Worm (Caenorhabditis elegans) whole organism, mixed stage, embryonic: ENCODE results near the gene C07D8.5.

Experiments
- blmp-1 ChIP-seq: fragments of 150-350 bp; optimal IDR thresholded peaks from 2 replicates; lab custom pipeline; 2014; ENCODE audit warnings: missing biosample characterization, missing genetic modification characterization
- ceh-39 ChIP-seq: fragments of 150-350 bp; optimal IDR thresholded peaks from 2 replicates; lab custom pipeline; 2014; ENCODE audit warnings: missing biosample characterization, missing genetic modification characterization
- ceh-43 ChIP-seq: fragments of 200-800 bp; sonication (Bioruptor generic); optimal IDR thresholded peaks from 2 replicates; lab custom pipeline; 2018; ENCODE audit warnings: mild to moderate bottlenecking, missing genetic modification characterization, moderate library complexity, missing compliant biosample characterization
- ceh-83 ChIP-seq: fragments of 200-800 bp; sonication (Bioruptor generic); optimal IDR thresholded peaks from 2 replicates; lab custom pipeline; 2018; ENCODE audit warnings: mild to moderate bottlenecking, missing genetic modification characterization, missing compliant biosample characterization
- ces-1 ChIP-seq: fragments of 150-350 bp; optimal IDR thresholded peaks from 2 replicates; lab custom pipeline; 2014; ENCODE audit warnings: missing biosample characterization, missing genetic modification reagents, missing genetic modification characterization
- cnd-1 ChIP-seq: fragments of 200-800 bp; sonication (Bioruptor generic); optimal IDR thresholded peaks from 2 replicates; lab custom pipeline; 2018; ENCODE audit warnings: mild to moderate bottlenecking, missing genetic modification characterization, missing compliant biosample characterization
- elt-1 ChIP-seq: sonication (generic microtip); optimal IDR thresholded peaks from 2 replicates; lab custom pipeline; 2017; ENCODE audit warnings: missing genetic modification characterization, mild to moderate bottlenecking, missing compliant biosample characterization, antibody characterized with exemption, moderate library complexity, borderline replicate concordance; ENCODE audit not compliant: insufficient read depth
- elt-3 ChIP-seq: fragments of 150-350 bp; optimal IDR thresholded peaks from 2 replicates; lab custom pipeline; 2014; ENCODE audit warnings: missing biosample characterization, missing genetic modification characterization
- ham-2 ChIP-seq: fragments of 200-800 bp; sonication (Bioruptor generic); optimal IDR thresholded peaks from 2 replicates; lab custom pipeline; 2018; ENCODE audit warnings: mild to moderate bottlenecking, missing genetic modification characterization, missing compliant biosample characterization
- hlh-1 ChIP-seq: fragments of 150-350 bp; optimal IDR thresholded peaks from 2 replicates; lab custom pipeline; 2014; ENCODE audit warnings: missing biosample characterization, missing genetic modification reagents, missing genetic modification characterization
- lin-13 ChIP-seq: fragments of 150-350 bp; optimal IDR thresholded peaks from 2 replicates; lab custom pipeline; 2014; ENCODE audit warnings: missing biosample characterization, missing genetic modification characterization
- lin-32 ChIP-seq: fragments of 200-800 bp; sonication (Bioruptor generic); optimal IDR thresholded peaks from 2 replicates; lab custom pipeline; 2018; ENCODE audit warnings: mild to moderate bottlenecking, missing genetic modification characterization, missing compliant biosample characterization
- lsy-2 ChIP-seq: fragments of 150-350 bp; optimal IDR thresholded peaks from 2 replicates; lab custom pipeline; 2014; ENCODE audit warnings: missing biosample characterization, missing genetic modification characterization
- mab-5 ChIP-seq: fragments of 150-350 bp; optimal IDR thresholded peaks from 2 replicates; lab custom pipeline; 2014; ENCODE audit warnings: missing biosample characterization, missing genetic modification characterization
- mep-1 ChIP-seq: fragments of 150-350 bp; optimal IDR thresholded peaks from 2 replicates; lab custom pipeline; 2017; ENCODE audit warnings: missing biosample characterization, missing genetic modification reagents, missing genetic modification characterization, inconsistent platforms
- mls-2 ChIP-seq: sonication (generic microtip); optimal IDR thresholded peaks from 2 replicates; lab custom pipeline; 2016; ENCODE audit warnings: mild to moderate bottlenecking, missing genetic modification characterization, moderate library complexity, missing compliant biosample characterization
- nhr-12 ChIP-seq: fragments of 150-350 bp; optimal IDR thresholded peaks from 2 replicates; lab custom pipeline; 2014; ENCODE audit warnings: missing biosample characterization, missing genetic modification characterization
- nhr-2 ChIP-seq: fragments of 150-350 bp; optimal IDR thresholded peaks from 2 replicates; lab custom pipeline; 2014; ENCODE audit warnings: missing biosample characterization, missing genetic modification characterization
- nhr-237 ChIP-seq: fragments of 150-350 bp; optimal IDR thresholded peaks from 2 replicates; lab custom pipeline; 2014; ENCODE audit warnings: missing biosample characterization, missing genetic modification characterization
- nhr-28 ChIP-seq: fragments of 150-350 bp; optimal IDR thresholded peaks from 2 replicates; lab custom pipeline; 2014; ENCODE audit warnings: missing biosample characterization, missing genetic modification characterization
- nhr-76 ChIP-seq: sonication (generic microtip); optimal IDR thresholded peaks from 2 replicates; lab custom pipeline; 2017; ENCODE audit warnings: missing biosample characterization, missing genetic modification characterization
- pha-4 ChIP-seq: fragments of 150-350 bp; optimal IDR thresholded peaks from 2 replicates; lab custom pipeline; 2018; ENCODE audit warnings: missing biosample characterization, missing genetic modification reagents, missing genetic modification characterization
- snpc-4 ChIP-seq: fragments of 150-350 bp; optimal IDR thresholded peaks from 2 replicates; lab custom pipeline; 2014; ENCODE audit warnings: missing biosample characterization, missing genetic modification characterization
- sptf-1 ChIP-seq: sonication (generic microtip); optimal IDR thresholded peaks from 2 replicates; lab custom pipeline; 2017; ENCODE audit warnings: mild to moderate bottlenecking, missing genetic modification characterization, moderate library complexity, missing compliant biosample characterization
- unc-120 ChIP-seq: sonication (generic microtip); optimal IDR thresholded peaks from 2 replicates; lab custom pipeline; 2017; ENCODE audit warnings: missing genetic modification characterization, missing compliant biosample characterization; ENCODE audit not compliant: poor library complexity, severe bottlenecking
- unc-39 ChIP-seq: fragments of 150-350 bp; optimal IDR thresholded peaks from 2 replicates; lab custom pipeline; 2014; ENCODE audit warnings: missing biosample characterization, missing genetic modification characterization
- unc-62 ChIP-seq: fragments of 150-350 bp; optimal IDR thresholded peaks from 2 replicates; lab custom pipeline; 2014; ENCODE audit warnings: missing biosample characterization, missing genetic modification reagents, missing genetic modification characterization
- zip-8 ChIP-seq: fragments of 150-350 bp; optimal IDR thresholded peaks from 2 replicates; lab custom pipeline; 2014; ENCODE audit warnings: missing biosample characterization, missing genetic modification characterization
- ztf-11 ChIP-seq: fragments of 150-350 bp; optimal IDR thresholded peaks from 2 replicates; lab custom pipeline; 2014; ENCODE audit warnings: missing biosample characterization, missing genetic modification characterization

The C07D8.5 gene

ce11 chrX:7343747-7344146 lies at the start of gene C07D8.5:
Gene C07D8.5, plus strand, starts transcription at chrX:7344047.
- TF ChIP-seq nhr-237 (no peak), mls-2 (tag; lab: Kevin White, UChicago) (no peak), lin-32 (GFP tag; lab: Kevin White, UChicago) (no peak), ham-2 (GFP tag; lab: Kevin White, UChicago) (no peak), lsy-2 (tag; lab: Kevin White, UChicago) (no peak), hlh-1 (tag; lab: Kevin White, UChicago) (no peak), unc-62 (GFP tag; lab: Kevin White, UChicago) (no peak)

- TF ChIP-seq nhr-12 (tag; lab: Kevin White, UChicago): no peak
- TF ChIP-seq elt-1 (tag; lab: Kevin White, UChicago): no peak
- no peak for TF ChIP-seq ces-1
- TF ChIP-seq mab-5 (tag; lab: Kevin White, UChicago): no peak
- TF ChIP-seq mls-2 (tag; lab: Kevin White, UChicago): no peak
- TF ChIP-seq ztf-11 (tag; lab: Kevin White, UChicago): no peak
- no peak for TF ChIP-seq lin-13 (tag; lab: Kevin White, UChicago)
- no peak for TF ChIP-seq cnd-1 (tag; lab: Kevin White, UChicago)
- no peak for TF ChIP-seq nhr-76 (tag; lab: Kevin White, UChicago)
Observed at ce11 chrX:7296310-7296709, 47.5 kb upstream of the C07D8.5 start.

ce11 chrX:7298652-7299051 lies 45.2 kb upstream of the C07D8.5 start, which contains the start of gene K03A1.4:
Gene K03A1.4, minus strand, starts transcription at chrX:7298752.
- TF ChIP-seq sptf-1 (tag; lab: Kevin White, UChicago) (no peak), unc-120 (no peak), elt-3 (tag; lab: Kevin White, UChicago) (no peak), unc-62 (GFP tag; lab: Kevin White, UChicago) (no peak), ceh-83 (GFP tag; lab: Kevin White, UChicago) (no peak), nhr-2 (no peak), nhr-237 (no peak)

ce11 chrX:7303115-7303514 lies 40.7 kb upstream of the C07D8.5 start:
- no peak for TF ChIP-seq lsy-2 (tag; lab: Kevin White, UChicago)
- TF ChIP-seq unc-39 (tag; lab: Kevin White, UChicago): no peak
- no peak for TF ChIP-seq blmp-1 (tag; lab: Kevin White, UChicago)
- no peak for TF ChIP-seq elt-1 (tag; lab: Kevin White, UChicago)
- TF ChIP-seq pha-4 (tag; lab: Kevin White, UChicago): no peak
- TF ChIP-seq nhr-2: no peak
- no peak for TF ChIP-seq ceh-39
- no peak for TF ChIP-seq ceh-43 (GFP tag; lab: Kevin White, UChicago)
- no peak for TF ChIP-seq snpc-4 (tag; lab: Kevin White, UChicago)

- TF ChIP-seq elt-1 (tag; lab: Kevin White, UChicago) (peak; percentile 59), mab-5 (tag; lab: Kevin White, UChicago) (no peak), nhr-12 (tag; lab: Kevin White, UChicago) (no peak), nhr-76 (tag; lab: Kevin White, UChicago) (no peak), ham-2 (GFP tag; lab: Kevin White, UChicago) (no peak), mep-1 (tag; lab: Kevin White, UChicago) (no peak), lin-32 (GFP tag; lab: Kevin White, UChicago) (no peak), hlh-1 (tag; lab: Kevin White, UChicago) (peak; percentile 45), mls-2 (tag; lab: Kevin White, UChicago) (no peak), ztf-11 (tag; lab: Kevin White, UChicago) (no peak), nhr-2 (no peak), ceh-39 (no peak), zip-8 (tag; lab: Kevin White, UChicago) (no peak), nhr-28 (tag; lab: Kevin White, UChicago) (no peak), elt-3 (tag; lab: Kevin White, UChicago) (peak; percentile 52), blmp-1 (tag; lab: Kevin White, UChicago) (no peak), nhr-237 (no peak)
Observed at ce11 chrX:7305520-7306186, 38.2 kb upstream of the C07D8.5 start, which contains the start of gene sur-5. Gene sur-5, minus strand, starts transcription at chrX:7305570.
